Fruit fly (Drosophila melanogaster): Measurements from ENCODE around the gene AdipoR.

dm6 chr3R:22518285-22518684 lies 29.4 kb downstream of the AdipoR start:
- TF ChIP-seq CG8478 (optimal IDR thresholded peaks at IDR 0.05), result no peak
- no peak for TF ChIP-seq CTCF (optimal IDR thresholded peaks at IDR 0.05)
